Fruit fly (Drosophila melanogaster) whole organism, embryonic: ENCODE data around the gene Pp1-87B.

Source experiments
- Abd-B ChIP-seq: fragments of 200-800 bp; sonication (Bioruptor generic); optimal IDR thresholded peaks from 2 replicates; lab custom pipeline; 2018; ENCODE audit warnings: missing biosample characterization, mild to moderate bottlenecking, missing genetic modification characterization, moderate library complexity
- Atf-2 ChIP-seq: fragments of 200-800 bp; sonication (Bioruptor generic); optimal IDR thresholded peaks from 2 replicates; lab custom pipeline; 2016; ENCODE audit warnings: missing biosample characterization, missing genetic modification characterization
- Atf3 ChIP-seq: fragments of 200-800 bp; sonication (Bioruptor generic); optimal IDR thresholded peaks from 3 replicates; lab custom pipeline; 2016; ENCODE audit warnings: missing biosample characterization, missing genetic modification characterization
- B-H2 ChIP-seq: fragments of 200-800 bp; sonication (Bioruptor generic); optimal IDR thresholded peaks from 2 replicates; lab custom pipeline; 2018; ENCODE audit warnings: missing biosample characterization, mild to moderate bottlenecking, missing genetic modification characterization
- Blimp-1 ChIP-seq: fragments of 200-800 bp; sonication (Bioruptor generic); optimal IDR thresholded peaks from 3 replicates; lab custom pipeline; 2018; ENCODE audit warnings: missing biosample characterization, missing genetic modification characterization, mild to moderate bottlenecking, moderate library complexity, missing genetic modification reagents
- CG1024 ChIP-seq: fragments of 200-800 bp; sonication (Bioruptor generic); IDR thresholded peaks from 2 replicates; pipeline ENCODE4 v1.3.6; 2022; ENCODE audit warnings: missing biosample characterization, missing genetic modification characterization
- CG10274 ChIP-seq: fragments of 200-800 bp; sonication (Bioruptor generic); optimal IDR thresholded peaks from 3 replicates; lab custom pipeline; 2017; ENCODE audit warnings: missing biosample characterization, mild to moderate bottlenecking, missing genetic modification characterization
- CG11504 ChIP-seq: fragments of 200-800 bp; sonication (Bioruptor generic); optimal IDR thresholded peaks from 3 replicates; lab custom pipeline; 2019; ENCODE audit warnings: missing biosample characterization, mild to moderate bottlenecking, missing genetic modification characterization, moderate library complexity
- CG14710 ChIP-seq: fragments of 200-800 bp; sonication (Bioruptor generic); optimal IDR thresholded peaks from 3 replicates; lab custom pipeline; 2019; ENCODE audit warnings: missing biosample characterization, mild to moderate bottlenecking, missing genetic modification characterization, moderate library complexity
- CG15479 ChIP-seq: fragments of 200-800 bp; sonication (Bioruptor generic); optimal IDR thresholded peaks from 3 replicates; lab custom pipeline; 2019; ENCODE audit warnings: missing biosample characterization, mild to moderate bottlenecking, missing genetic modification characterization, moderate library complexity
- CG16815 ChIP-seq: fragments of 200-800 bp; sonication (Bioruptor generic); optimal IDR thresholded peaks from 3 replicates; lab custom pipeline; 2017; ENCODE audit warnings: missing biosample characterization, mild to moderate bottlenecking, missing genetic modification characterization
- CG31388 ChIP-seq: fragments of 200-800 bp; sonication (Bioruptor generic); optimal IDR thresholded peaks from 2 replicates; lab custom pipeline; 2016; ENCODE audit warnings: missing biosample characterization, missing genetic modification characterization
- CG33213 ChIP-seq: fragments of 200-800 bp; sonication (Bioruptor generic); optimal IDR thresholded peaks from 3 replicates; lab custom pipeline; 2016; ENCODE audit warnings: missing biosample characterization, missing genetic modification characterization
- CG42726 ChIP-seq: fragments of 200-800 bp; sonication (Bioruptor generic); IDR thresholded peaks from 2 replicates; pipeline ENCODE4 v1.3.6; 2022; ENCODE audit warnings: missing biosample characterization, missing genetic modification characterization; ENCODE audit not compliant: partially characterized antibody
- CG4424 ChIP-seq: fragments of 200-800 bp; sonication (Bioruptor generic); optimal IDR thresholded peaks from 3 replicates; lab custom pipeline; 2016; ENCODE audit warnings: missing biosample characterization, missing genetic modification characterization
- CG5953 ChIP-seq: fragments of 200-800 bp; sonication (Bioruptor generic); IDR thresholded peaks from 2 replicates; pipeline ENCODE4 v1.3.6; 2022; ENCODE audit warnings: missing biosample characterization, missing genetic modification characterization
- CG6272 ChIP-seq: fragments of 200-800 bp; sonication (Bioruptor generic); IDR thresholded peaks from 2 replicates; pipeline ENCODE4 v1.3.6; 2022; ENCODE audit warnings: missing biosample characterization, missing genetic modification characterization
- CG8478 ChIP-seq: fragments of >200 bp; optimal IDR thresholded peaks from 2 replicates; lab custom pipeline; 2018
- CG9215 ChIP-seq: fragments of 200-800 bp; sonication (Bioruptor generic); IDR thresholded peaks from 2 replicates; pipeline ENCODE4 v1.3.6; 2022; ENCODE audit warnings: missing biosample characterization, missing genetic modification characterization
- CG9437 ChIP-seq: fragments of 200-800 bp; sonication (Bioruptor generic); optimal IDR thresholded peaks from 2 replicates; lab custom pipeline; 2018; ENCODE audit warnings: missing biosample characterization, mild to moderate bottlenecking, missing genetic modification characterization
- CG9797 ChIP-seq: fragments of 200-800 bp; sonication (Bioruptor generic); optimal IDR thresholded peaks from 3 replicates; lab custom pipeline; 2018; ENCODE audit warnings: missing biosample characterization, mild to moderate bottlenecking, missing genetic modification characterization
- CG9817 ChIP-seq: fragments of 200-800 bp; sonication (Bioruptor generic); optimal IDR thresholded peaks from 2 replicates; lab custom pipeline; 2018; ENCODE audit warnings: missing biosample characterization, mild to moderate bottlenecking, missing genetic modification characterization, moderate library complexity
- Fer2 ChIP-seq: fragments of 200-800 bp; sonication (Bioruptor generic); optimal IDR thresholded peaks from 2 replicates; lab custom pipeline; 2018; ENCODE audit warnings: missing biosample characterization, mild to moderate bottlenecking, missing genetic modification characterization, moderate library complexity
- HLHmδ ChIP-seq: fragments of 200-800 bp; sonication (Bioruptor generic); optimal IDR thresholded peaks from 2 replicates; lab custom pipeline; 2018; ENCODE audit warnings: missing biosample characterization, mild to moderate bottlenecking, missing genetic modification characterization, moderate library complexity
- Lhr ChIP-seq: fragments of 200-800 bp; sonication (Bioruptor generic); optimal IDR thresholded peaks from 3 replicates; lab custom pipeline; 2017; ENCODE audit warnings: mild to moderate bottlenecking, missing biosample characterization, missing genetic modification reagents, missing genetic modification characterization
- MTF-1 ChIP-seq: fragments of 200-800 bp; sonication (Bioruptor generic); optimal IDR thresholded peaks from 2 replicates; lab custom pipeline; 2018; ENCODE audit warnings: missing biosample characterization, mild to moderate bottlenecking, missing genetic modification characterization, borderline replicate concordance
- Optix ChIP-seq: fragments of 200-800 bp; sonication (Bioruptor generic); IDR thresholded peaks from 3 replicates; pipeline ENCODE4 v1.3.6; 2022; ENCODE audit warnings: missing biosample characterization, missing genetic modification characterization
- Rfx ChIP-seq: fragments of 200-800 bp; sonication (Bioruptor generic); IDR thresholded peaks from 2 replicates; pipeline ENCODE4 v1.3.6; 2022; ENCODE audit warnings: missing biosample characterization, missing genetic modification characterization
- Tbp ChIP-seq: fragments of >200 bp; optimal IDR thresholded peaks from 2 replicates; lab custom pipeline; 2018; ENCODE audit warnings: missing biosample characterization, missing genetic modification characterization
- al ChIP-seq: fragments of 200-800 bp; sonication (Bioruptor generic); IDR thresholded peaks from 2 replicates; pipeline ENCODE4 v1.3.6; 2022; ENCODE audit warnings: missing biosample characterization, missing genetic modification characterization
- ase ChIP-seq: fragments of 200-800 bp; sonication (Bioruptor generic); IDR thresholded peaks from 3 replicates; pipeline ENCODE4 v1.3.6; 2022; ENCODE audit warnings: missing biosample characterization, missing genetic modification characterization
- cwo ChIP-seq: fragments of 200-800 bp; sonication (Bioruptor generic); optimal IDR thresholded peaks from 3 replicates; lab custom pipeline; 2017; ENCODE audit warnings: missing biosample characterization, missing genetic modification characterization, mild to moderate bottlenecking, moderate library complexity, missing genetic modification reagents
- dpn ChIP-seq, 2 experiments: fragments of 200-800 bp; sonication (Bioruptor generic); optimal IDR thresholded peaks; 3 replicates each; lab custom pipeline; 2016; ENCODE audit warnings: missing biosample characterization in 2 of 2, missing genetic modification characterization in 2 of 2
- esg ChIP-seq: fragments of 200-800 bp; sonication (Bioruptor generic); conservative IDR thresholded peaks from 2 replicates; pipeline ENCODE4 v1.3.6; 2022; ENCODE audit warnings: missing biosample characterization, missing genetic modification characterization
- fd96Cb ChIP-seq: fragments of 200-800 bp; sonication (Bioruptor generic); optimal IDR thresholded peaks from 2 replicates; lab custom pipeline; 2018; ENCODE audit warnings: missing biosample characterization, mild to moderate bottlenecking, missing genetic modification characterization, moderate library complexity
- gcm ChIP-seq: fragments of 200-800 bp; sonication (Bioruptor generic); optimal IDR thresholded peaks from 2 replicates; lab custom pipeline; 2019; ENCODE audit warnings: missing biosample characterization, mild to moderate bottlenecking, missing genetic modification characterization, moderate library complexity
- hkb ChIP-seq, 2 experiments: fragments of 200-800 bp in 1 of 2; fragments of >200 bp in 1 of 2; sonication (Bioruptor generic) in 1 of 2; IDR thresholded peaks in 1 of 2; optimal IDR thresholded peaks in 1 of 2; 2 replicates each; pipeline versions ENCODE4 v1.3.6 to Lab custom; 2017 to 2022; ENCODE audit warnings: missing biosample characterization in 1 of 2, missing genetic modification characterization in 1 of 2
- jigr1 ChIP-seq: fragments of 200-800 bp; sonication (Bioruptor generic); IDR thresholded peaks from 3 replicates; pipeline ENCODE4 v1.3.6; 2022; ENCODE audit warnings: missing biosample characterization, missing genetic modification characterization
- odd ChIP-seq: fragments of 200-800 bp; sonication (Bioruptor generic); optimal IDR thresholded peaks from 2 replicates; lab custom pipeline; 2017; ENCODE audit warnings: missing biosample characterization, mild to moderate bottlenecking, missing genetic modification characterization
- otp ChIP-seq: fragments of 200-800 bp; sonication (Bioruptor generic); IDR thresholded peaks from 3 replicates; pipeline ENCODE4, ENCODE4 v1.3.6; 2022; ENCODE audit warnings: missing biosample characterization, missing genetic modification characterization
- psq ChIP-seq: fragments of 200-800 bp; sonication (Bioruptor generic); optimal IDR thresholded peaks from 2 replicates; lab custom pipeline; 2017; ENCODE audit warnings: missing biosample characterization, missing genetic modification characterization
- pzg ChIP-seq: fragments of 200-800 bp; sonication (Bioruptor generic); optimal IDR thresholded peaks from 3 replicates; lab custom pipeline; 2018; ENCODE audit warnings: missing biosample characterization, mild to moderate bottlenecking, missing genetic modification characterization, moderate library complexity
- scrt ChIP-seq: fragments of 200-800 bp; sonication (Bioruptor generic); optimal IDR thresholded peaks from 2 replicates; lab custom pipeline; 2018; ENCODE audit warnings: missing biosample characterization, mild to moderate bottlenecking, missing genetic modification characterization, moderate library complexity
- slp2 ChIP-seq: fragments of 200-800 bp; sonication (Bioruptor generic); optimal IDR thresholded peaks from 2 replicates; lab custom pipeline; 2016; ENCODE audit warnings: missing biosample characterization, missing genetic modification characterization
- so ChIP-seq: fragments of 200-800 bp; sonication (Bioruptor generic); IDR thresholded peaks from 3 replicates; pipeline ENCODE4 v1.3.6; 2022; ENCODE audit warnings: missing biosample characterization, missing genetic modification characterization
- tgo ChIP-seq: fragments of 200-800 bp; sonication (Bioruptor generic); IDR thresholded peaks from 3 replicates; pipeline ENCODE4 v1.3.6; 2022; ENCODE audit warnings: missing biosample characterization, missing genetic modification characterization
- tup ChIP-seq: fragments of 200-800 bp; sonication (Bioruptor generic); optimal IDR thresholded peaks from 2 replicates; lab custom pipeline; 2016; ENCODE audit warnings: missing biosample characterization, mild to moderate bottlenecking, missing genetic modification characterization, moderate library complexity
- unc-4 ChIP-seq: fragments of 200-800 bp; sonication (Bioruptor generic); IDR thresholded peaks from 2 replicates; pipeline ENCODE4 v1.3.6; 2022; ENCODE audit warnings: missing biosample characterization, missing genetic modification characterization; ENCODE audit not compliant: partially characterized antibody

Gene Pp1-87B

DNA sequence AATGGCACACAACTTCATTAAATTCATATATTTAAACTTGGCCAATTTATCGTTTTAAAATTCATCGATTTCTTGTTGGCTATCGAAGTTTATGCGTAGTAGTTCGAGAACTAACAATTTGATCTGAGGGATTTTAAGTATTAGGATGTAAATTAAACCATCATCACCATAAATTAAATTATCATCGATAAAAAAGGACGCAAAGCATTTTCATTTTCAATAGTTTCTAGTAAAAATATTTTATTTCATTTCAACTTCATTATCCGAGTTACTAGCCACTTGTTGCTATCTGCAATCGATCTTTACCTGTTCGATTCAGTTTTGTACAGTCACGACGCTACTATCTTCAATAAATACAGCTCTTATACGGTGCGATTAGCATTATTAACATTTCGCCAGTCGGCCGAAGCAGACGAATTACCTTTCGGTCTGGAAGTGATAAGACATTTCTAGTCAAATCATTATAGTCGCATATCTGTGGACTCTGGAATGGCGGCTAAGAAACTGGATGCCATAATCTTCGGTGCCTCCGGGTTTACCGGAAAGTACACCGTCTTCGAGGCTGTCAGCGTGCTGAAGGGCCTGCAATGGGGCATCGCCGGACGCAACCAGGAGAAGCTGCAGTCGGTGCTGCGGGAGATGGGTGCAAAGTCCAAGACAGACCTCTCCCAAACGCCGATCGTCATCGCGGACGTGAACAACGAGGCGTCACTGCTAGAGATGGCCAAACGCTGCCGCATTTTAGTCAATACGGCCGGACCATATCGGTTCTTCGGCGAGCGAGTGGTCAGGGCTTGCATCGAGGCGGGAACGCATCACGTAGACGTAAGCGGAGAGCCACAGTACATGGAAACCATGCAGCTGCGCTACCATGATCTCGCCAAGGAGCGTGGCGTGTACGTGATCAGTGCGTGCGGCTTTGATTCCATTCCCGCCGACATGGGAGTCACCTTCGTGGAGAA, 19.2 kb downstream of the Pp1-87B start, which contains the start of gene CG5167 (continued):
- TF ChIP-seq tup = no peak
- TF ChIP-seq fd96Cb (tag; lab: Kevin White, UChicago) = peak; percentile 9
- TF ChIP-seq psq (GFP tag; lab: Kevin White, UChicago) = no peak
- TF ChIP-seq pzg (GFP tag; lab: Kevin White, UChicago) = peak; percentile 5
- no peak for TF ChIP-seq MTF-1 (GFP tag; lab: Kevin White, UChicago)
- no peak for TF ChIP-seq hkb (optimal IDR thresholded peaks at IDR 0.05; lab: Kevin White, UChicago)
- TF ChIP-seq hkb (GFP tag; IDR thresholded peaks at IDR 0.05; lab: Robert Waterston, UW) = peak; percentile 59
- no peak for TF ChIP-seq CG10274 (GFP tag; lab: Kevin White, UChicago)
- no peak for TF ChIP-seq cwo
- TF ChIP-seq Lhr (GFP tag; lab: Kevin White, UChicago) = no peak
- no peak for TF ChIP-seq otp (GFP tag; lab: Robert Waterston, UW)
- no peak for TF ChIP-seq CG5953 (GFP tag; lab: Robert Waterston, UW)
- no peak for TF ChIP-seq CG6272
- peak; percentile 85 for TF ChIP-seq CG9437 (GFP tag; lab: Kevin White, UChicago)
- TF ChIP-seq Abd-B (GFP tag; lab: Kevin White, UChicago) = no peak
- no peak for TF ChIP-seq tgo (GFP tag; lab: Robert Waterston, UW)
- no peak for TF ChIP-seq Tbp (GFP tag; lab: Kevin White, UChicago)
- TF ChIP-seq Atf3 (GFP tag; lab: Kevin White, UChicago) = no peak
- no peak for TF ChIP-seq Rfx (GFP tag; lab: Robert Waterston, UW)
- no peak for TF ChIP-seq jigr1 (GFP tag; lab: Robert Waterston, UW)
- TF ChIP-seq CG9797 (GFP tag; lab: Kevin White, UChicago) = no peak
- peak; percentile 51 for TF ChIP-seq CG14710
- peak in 1 of 2 experiments; percentile 49 for TF ChIP-seq dpn (GFP tag; optimal IDR thresholded peaks at IDR 0.05; lab: Kevin White, UChicago)
- no peak for TF ChIP-seq ase (GFP tag; lab: Robert Waterston, UW)
- no peak for TF ChIP-seq Fer2 (tag; lab: Kevin White, UChicago)
- TF ChIP-seq CG42726 = no peak
- no peak for TF ChIP-seq B-H2 (GFP tag; lab: Kevin White, UChicago)
- no peak for TF ChIP-seq CG8478
- no peak for TF ChIP-seq al (GFP tag; lab: Robert Waterston, UW)
- no peak for TF ChIP-seq CG16815 (GFP tag; lab: Kevin White, UChicago)
- TF ChIP-seq esg = no peak
- TF ChIP-seq so (GFP tag; lab: Robert Waterston, UW) = 0 out of 3 replicates have a peak, but pooled peaks have one; percentile 21
- no peak for TF ChIP-seq CG9215 (GFP tag; lab: Robert Waterston, UW)
- TF ChIP-seq CG9817 (tag; lab: Kevin White, UChicago) = no peak
- peak; percentile 19 for TF ChIP-seq gcm (GFP tag; lab: Kevin White, UChicago)
- no peak for TF ChIP-seq CG15479
- TF ChIP-seq Atf-2 (GFP tag; lab: Kevin White, UChicago) = no peak
- peak; percentile 27 for TF ChIP-seq scrt (GFP tag; lab: Kevin White, UChicago)
- TF ChIP-seq CG31388 = no peak
- TF ChIP-seq CG33213 (GFP tag; lab: Kevin White, UChicago) = no peak
- TF ChIP-seq unc-4 (GFP tag; lab: Robert Waterston, UW) = peak; percentile 39; the same call in 1 of the 2 replicates
- peak; percentile 11 for TF ChIP-seq CG4424 (GFP tag; lab: Kevin White, UChicago)
- TF ChIP-seq CG11504 = no peak
- no peak for TF ChIP-seq Optix
- peak; percentile 3 for TF ChIP-seq odd (GFP tag; lab: Kevin White, UChicago)
- TF ChIP-seq slp2 = no peak
- no peak for TF ChIP-seq HLHmδ (GFP tag; lab: Kevin White, UChicago)
- TF ChIP-seq Blimp-1 (GFP tag; lab: Kevin White, UChicago) = no peak
- TF ChIP-seq CG1024 (GFP tag; lab: Robert Waterston, UW) = no peak
